Fruit fly (Drosophila melanogaster) whole organism, prepupa: Measurements from ENCODE around the gene pps.

ENCODE experiments used
- CG11294 ChIP-seq: fragments of 200-800 bp; sonication (Bioruptor generic); IDR thresholded peaks from 2 replicates; pipeline ENCODE4 v1.3.6; 2022; ENCODE audit warnings: missing biosample characterization, missing genetic modification characterization
- CG11902 ChIP-seq: fragments of 200-800 bp; sonication (Bioruptor generic); optimal IDR thresholded peaks from 3 replicates; lab custom pipeline; 2016; ENCODE audit warnings: missing biosample characterization, missing genetic modification characterization
- CG15336 ChIP-seq: fragments of 200-800 bp; sonication (Bioruptor generic); IDR thresholded peaks from 2 replicates; pipeline ENCODE4 v1.3.6; 2022; ENCODE audit warnings: missing biosample characterization, missing genetic modification characterization
- CG1621 ChIP-seq: fragments of 200-800 bp; sonication (Bioruptor generic); optimal IDR thresholded peaks from 3 replicates; lab custom pipeline; 2018; ENCODE audit warnings: missing biosample characterization, mild to moderate bottlenecking, missing genetic modification characterization
- CG16779 ChIP-seq: fragments of 200-800 bp; sonication (Bioruptor generic); optimal IDR thresholded peaks from 3 replicates; lab custom pipeline; 2017; ENCODE audit warnings: missing biosample characterization, mild to moderate bottlenecking, missing genetic modification characterization
- CG31627 ChIP-seq: fragments of 200-800 bp; sonication (Bioruptor generic); optimal IDR thresholded peaks from 3 replicates; lab custom pipeline; 2016; ENCODE audit warnings: missing biosample characterization, missing genetic modification characterization
- CG32006 ChIP-seq: fragments of 200-800 bp; sonication (Bioruptor generic); optimal IDR thresholded peaks from 3 replicates; lab custom pipeline; 2017; ENCODE audit warnings: missing biosample characterization, mild to moderate bottlenecking, missing genetic modification characterization
- CG3919 ChIP-seq: fragments of 200-800 bp; sonication (Bioruptor generic); optimal IDR thresholded peaks from 3 replicates; lab custom pipeline; 2016; ENCODE audit warnings: missing biosample characterization, missing genetic modification characterization
- CG6163 ChIP-seq: fragments of 200-800 bp; sonication (Bioruptor generic); IDR thresholded peaks from 3 replicates; pipeline ENCODE4 v1.3.6; 2022; ENCODE audit warnings: missing biosample characterization, missing genetic modification characterization
- CG6276 ChIP-seq: fragments of 200-800 bp; sonication (Bioruptor generic); optimal IDR thresholded peaks from 2 replicates; lab custom pipeline; 2017; ENCODE audit warnings: missing biosample characterization, mild to moderate bottlenecking, missing genetic modification characterization
- CG6792 ChIP-seq: fragments of 200-800 bp; sonication (Bioruptor generic); optimal IDR thresholded peaks from 3 replicates; lab custom pipeline; 2016; ENCODE audit warnings: missing biosample characterization, missing genetic modification characterization
- CG6854 ChIP-seq: fragments of 200-800 bp; sonication (Bioruptor generic); optimal IDR thresholded peaks from 2 replicates; lab custom pipeline; 2017; ENCODE audit warnings: missing biosample characterization, mild to moderate bottlenecking, missing genetic modification characterization
- CG7368 ChIP-seq: fragments of 200-800 bp; sonication (Bioruptor generic); optimal IDR thresholded peaks from 3 replicates; lab custom pipeline; 2016; ENCODE audit warnings: missing biosample characterization, missing genetic modification characterization
- CG8319 ChIP-seq: fragments of 200-800 bp; sonication (Bioruptor generic); optimal IDR thresholded peaks from 3 replicates; lab custom pipeline; 2016; ENCODE audit warnings: missing biosample characterization, missing genetic modification characterization
- Eip75B ChIP-seq: fragments of 200-800 bp; sonication (Bioruptor generic); optimal IDR thresholded peaks from 3 replicates; lab custom pipeline; 2016; ENCODE audit warnings: missing biosample characterization, missing genetic modification characterization
- Eip93F ChIP-seq: fragments of 200-800 bp; sonication (Bioruptor generic); optimal IDR thresholded peaks from 2 replicates; lab custom pipeline; 2016; ENCODE audit warnings: missing biosample characterization, mild to moderate bottlenecking, missing genetic modification characterization
- Ets96B ChIP-seq: fragments of 200-800 bp; optimal IDR thresholded peaks from 2 replicates; lab custom pipeline; 2019; ENCODE audit warnings: missing biosample characterization, mild to moderate bottlenecking, missing genetic modification characterization, moderate library complexity
- Hr38 ChIP-seq: sonication (Bioruptor generic); optimal IDR thresholded peaks from 2 replicates; lab custom pipeline; 2016; ENCODE audit warnings: missing biosample characterization, missing genetic modification characterization
- Hr39 ChIP-seq: fragments of 200-800 bp; sonication (Bioruptor generic); optimal IDR thresholded peaks from 2 replicates; lab custom pipeline; 2016; ENCODE audit warnings: missing biosample characterization, missing genetic modification characterization
- Hr4 ChIP-seq: fragments of 200-800 bp; sonication (Bioruptor generic); optimal IDR thresholded peaks from 3 replicates; lab custom pipeline; 2016; ENCODE audit warnings: missing biosample characterization, missing genetic modification characterization
- Lpt ChIP-seq: fragments of 200-800 bp; sonication (Bioruptor generic); optimal IDR thresholded peaks from 3 replicates; lab custom pipeline; 2016; ENCODE audit warnings: missing biosample characterization, missing genetic modification characterization
- Met ChIP-seq: fragments of 200-800 bp; sonication (Bioruptor generic); optimal IDR thresholded peaks from 3 replicates; lab custom pipeline; 2016; ENCODE audit warnings: missing biosample characterization, missing genetic modification characterization
- OdsH ChIP-seq: fragments of 200-800 bp; sonication (Bioruptor generic); optimal IDR thresholded peaks from 3 replicates; lab custom pipeline; 2016; ENCODE audit warnings: missing biosample characterization, missing genetic modification characterization
- Sox15 ChIP-seq: fragments of 200-800 bp; sonication (Bioruptor generic); optimal IDR thresholded peaks from 3 replicates; lab custom pipeline; 2016; ENCODE audit warnings: missing biosample characterization, missing genetic modification characterization
- achi ChIP-seq: fragments of 200-800 bp; sonication (Bioruptor generic); optimal IDR thresholded peaks from 3 replicates; lab custom pipeline; 2016; ENCODE audit warnings: missing biosample characterization, missing genetic modification characterization
- dac ChIP-seq: fragments of 200-800 bp; sonication (Bioruptor generic); optimal IDR thresholded peaks from 2 replicates; lab custom pipeline; 2017; ENCODE audit warnings: missing biosample characterization, mild to moderate bottlenecking, missing genetic modification characterization
- eg ChIP-seq: fragments of 200-800 bp; sonication (Bioruptor generic); IDR thresholded peaks from 3 replicates; pipeline ENCODE4 v1.3.6; 2022; ENCODE audit warnings: missing biosample characterization, missing genetic modification characterization
- esn ChIP-seq: fragments of 200-800 bp; sonication (Bioruptor generic); optimal IDR thresholded peaks from 2 replicates; lab custom pipeline; 2016; ENCODE audit warnings: missing biosample characterization, mild to moderate bottlenecking, missing genetic modification characterization, moderate library complexity
- fd59A ChIP-seq: fragments of 200-800 bp; sonication (Bioruptor generic); optimal IDR thresholded peaks from 2 replicates; lab custom pipeline; 2017; ENCODE audit warnings: missing biosample characterization, mild to moderate bottlenecking, missing genetic modification characterization, missing genetic modification reagents
- fkh ChIP-seq: fragments of 200-800 bp; sonication (Bioruptor generic); optimal IDR thresholded peaks from 3 replicates; lab custom pipeline; 2017; ENCODE audit warnings: missing biosample characterization, mild to moderate bottlenecking, missing genetic modification characterization, moderate library complexity
- lz ChIP-seq: fragments of 200-800 bp; sonication (Bioruptor generic); optimal IDR thresholded peaks from 3 replicates; lab custom pipeline; 2016; ENCODE audit warnings: missing biosample characterization, missing genetic modification characterization
- pdm3 ChIP-seq: fragments of 200-800 bp; sonication (Bioruptor generic); optimal IDR thresholded peaks from 3 replicates; lab custom pipeline; 2016; ENCODE audit warnings: missing biosample characterization, missing genetic modification characterization
- salr ChIP-seq, 2 experiments: fragments of 200-800 bp; sonication (Bioruptor generic); optimal IDR thresholded peaks; 3 replicates each; lab custom pipeline; 2016 to 2018; ENCODE audit warnings: missing biosample characterization in 2 of 2, missing genetic modification characterization in 2 of 2, mild to moderate bottlenecking in 1 of 2
- ss ChIP-seq, 2 experiments: fragments of 200-800 bp; sonication (Bioruptor generic); optimal IDR thresholded peaks; 2 replicates in 1 of 2; 3 replicates in 1 of 2; lab custom pipeline; 2017 to 2018; ENCODE audit warnings: mild to moderate bottlenecking in 2 of 2, missing biosample characterization in 2 of 2, missing genetic modification characterization in 2 of 2, moderate library complexity in 1 of 2
- vri ChIP-seq: fragments of 200-800 bp; sonication (Bioruptor generic); optimal IDR thresholded peaks from 3 replicates; lab custom pipeline; 2016; ENCODE audit warnings: missing biosample characterization, mild to moderate bottlenecking, missing genetic modification characterization

Gene pps

dm6 chr3R:12384274-12384673 is 29.4 kb upstream of the pps start:
- TF ChIP-seq achi (GFP tag; lab: Kevin White, UChicago) (no peak), Lpt (GFP tag; lab: Kevin White, UChicago) (peak; percentile 24), eg (GFP tag; lab: Robert Waterston, UW) (0 out of 3 replicates have a peak, but pooled peaks have one; percentile 18), Eip93F (no peak), ss (GFP tag; optimal IDR thresholded peaks at IDR 0.05; lab: Kevin White, UChicago) (no peak)

dm6 chr3R:12385949-12386348 is 27.7 kb upstream of the pps start, which contains the start of gene Sol1:
Gene Sol1 (plus strand): TSS chr3R:12386249.
- TF ChIP-seq CG15336 (GFP tag; lab: Robert Waterston, UW) = no peak
- no peak for TF ChIP-seq lz (GFP tag; lab: Kevin White, UChicago)
- TF ChIP-seq dac (GFP tag; lab: Kevin White, UChicago) = no peak
- no peak for TF ChIP-seq CG16779 (tag; lab: Kevin White, UChicago)
- TF ChIP-seq CG6163 = no peak
- TF ChIP-seq Sox15 = no peak
- TF ChIP-seq CG7368 (GFP tag; lab: Kevin White, UChicago) = no peak
- TF ChIP-seq achi (GFP tag; lab: Kevin White, UChicago) = no peak
- TF ChIP-seq pdm3 (GFP tag; lab: Kevin White, UChicago) = no peak
- no peak for TF ChIP-seq CG1621 (tag; lab: Kevin White, UChicago)
- TF ChIP-seq CG6276 (GFP tag; lab: Kevin White, UChicago) = no peak
- TF ChIP-seq, all 60 proteins: peak for 0

- TF ChIP-seq CG32006 (GFP tag; lab: Kevin White, UChicago) (no peak), lz (GFP tag; lab: Kevin White, UChicago) (no peak), CG6276 (GFP tag; lab: Kevin White, UChicago) (no peak), fkh (GFP tag; lab: Kevin White, UChicago) (no peak), salr (GFP tag; optimal IDR thresholded peaks at IDR 0.05; lab: Kevin White, UChicago) (no peak), esn (no peak), CG1621 (tag; lab: Kevin White, UChicago) (no peak), OdsH (GFP tag; lab: Kevin White, UChicago) (no peak), CG11902 (GFP tag; lab: Kevin White, UChicago) (no peak), Eip75B (GFP tag; lab: Kevin White, UChicago) (no peak), Hr38 (GFP tag; lab: Kevin White, UChicago) (no peak), Met (no peak), CG6854 (GFP tag; lab: Kevin White, UChicago) (no peak), CG31627 (GFP tag; lab: Kevin White, UChicago) (no peak), Hr39 (no peak), Hr4 (GFP tag; lab: Kevin White, UChicago) (no peak), fd59A (GFP tag; lab: Kevin White, UChicago) (no peak)
These were observed 26.7 kb upstream of the pps start, which contains the start of gene CG33098 for dm6 chr3R:12386965-12387364. Gene CG33098 (plus strand): TSS chr3R:12387188.

dm6 chr3R:12395880-12396279 is 17.7 kb upstream of the pps start, which contains the start of the genes CG10096 and CG10097:
Gene CG10096 (minus strand): TSS chr3R:12395980.
Gene CG10097 (minus strand): TSS chr3R:12395980.
- TF ChIP-seq CG3919 (no peak), Met (no peak), CG6854 (GFP tag; lab: Kevin White, UChicago) (no peak), ss (GFP tag; optimal IDR thresholded peaks at IDR 0.05; lab: Kevin White, UChicago) (no peak), lz (GFP tag; lab: Kevin White, UChicago) (no peak), Lpt (GFP tag; lab: Kevin White, UChicago) (no peak), CG8319 (no peak), achi (GFP tag; lab: Kevin White, UChicago) (no peak), CG6163 (no peak), CG11294 (GFP tag; lab: Robert Waterston, UW) (no peak), fkh (GFP tag; lab: Kevin White, UChicago) (no peak), CG6792 (no peak), CG16779 (tag; lab: Kevin White, UChicago) (no peak), Ets96B (tag; lab: Kevin White, UChicago) (no peak), vri (no peak)
